Worm (Caenorhabditis elegans) whole organism, mixed stage, embryonic: ENCODE data around the gene M195.2.

Experiments used
- blmp-1 ChIP-seq: fragments of 150-350 bp; optimal IDR thresholded peaks from 2 replicates; lab custom pipeline; 2014; ENCODE audit warnings: missing biosample characterization, missing genetic modification characterization
- ceh-39 ChIP-seq: fragments of 150-350 bp; optimal IDR thresholded peaks from 2 replicates; lab custom pipeline; 2014; ENCODE audit warnings: missing biosample characterization, missing genetic modification characterization
- ceh-43 ChIP-seq: fragments of 200-800 bp; sonication (Bioruptor generic); optimal IDR thresholded peaks from 2 replicates; lab custom pipeline; 2018; ENCODE audit warnings: mild to moderate bottlenecking, missing genetic modification characterization, moderate library complexity, missing compliant biosample characterization
- ceh-83 ChIP-seq: fragments of 200-800 bp; sonication (Bioruptor generic); optimal IDR thresholded peaks from 2 replicates; lab custom pipeline; 2018; ENCODE audit warnings: mild to moderate bottlenecking, missing genetic modification characterization, missing compliant biosample characterization
- ces-1 ChIP-seq: fragments of 150-350 bp; optimal IDR thresholded peaks from 2 replicates; lab custom pipeline; 2014; ENCODE audit warnings: missing biosample characterization, missing genetic modification reagents, missing genetic modification characterization
- cnd-1 ChIP-seq: fragments of 200-800 bp; sonication (Bioruptor generic); optimal IDR thresholded peaks from 2 replicates; lab custom pipeline; 2018; ENCODE audit warnings: mild to moderate bottlenecking, missing genetic modification characterization, missing compliant biosample characterization
- drap-1 ChIP-seq: fragments of 200-800 bp; sonication (Bioruptor generic); optimal IDR thresholded peaks from 3 replicates; lab custom pipeline; 2018; ENCODE audit warnings: mild to moderate bottlenecking, missing genetic modification characterization, missing compliant biosample characterization
- elt-1 ChIP-seq: sonication (generic microtip); optimal IDR thresholded peaks from 2 replicates; lab custom pipeline; 2017; ENCODE audit warnings: missing genetic modification characterization, mild to moderate bottlenecking, missing compliant biosample characterization, antibody characterized with exemption, moderate library complexity, borderline replicate concordance; ENCODE audit not compliant: insufficient read depth
- flh-1 ChIP-seq: fragments of 200-800 bp; sonication (Bioruptor generic); optimal IDR thresholded peaks from 2 replicates; lab custom pipeline; 2018; ENCODE audit warnings: mild to moderate bottlenecking, missing genetic modification characterization, moderate library complexity, missing compliant biosample characterization
- ham-2 ChIP-seq: fragments of 200-800 bp; sonication (Bioruptor generic); optimal IDR thresholded peaks from 2 replicates; lab custom pipeline; 2018; ENCODE audit warnings: mild to moderate bottlenecking, missing genetic modification characterization, missing compliant biosample characterization
- hlh-1 ChIP-seq: fragments of 150-350 bp; optimal IDR thresholded peaks from 2 replicates; lab custom pipeline; 2014; ENCODE audit warnings: missing biosample characterization, missing genetic modification reagents, missing genetic modification characterization
- lin-13 ChIP-seq: fragments of 150-350 bp; optimal IDR thresholded peaks from 2 replicates; lab custom pipeline; 2014; ENCODE audit warnings: missing biosample characterization, missing genetic modification characterization
- lin-32 ChIP-seq: fragments of 200-800 bp; sonication (Bioruptor generic); optimal IDR thresholded peaks from 2 replicates; lab custom pipeline; 2018; ENCODE audit warnings: mild to moderate bottlenecking, missing genetic modification characterization, missing compliant biosample characterization
- lsy-2 ChIP-seq: fragments of 150-350 bp; optimal IDR thresholded peaks from 2 replicates; lab custom pipeline; 2014; ENCODE audit warnings: missing biosample characterization, missing genetic modification characterization
- mab-5 ChIP-seq: fragments of 150-350 bp; optimal IDR thresholded peaks from 2 replicates; lab custom pipeline; 2014; ENCODE audit warnings: missing biosample characterization, missing genetic modification characterization
- mep-1 ChIP-seq: fragments of 150-350 bp; optimal IDR thresholded peaks from 2 replicates; lab custom pipeline; 2017; ENCODE audit warnings: missing biosample characterization, missing genetic modification reagents, missing genetic modification characterization, inconsistent platforms
- mls-2 ChIP-seq: sonication (generic microtip); optimal IDR thresholded peaks from 2 replicates; lab custom pipeline; 2016; ENCODE audit warnings: mild to moderate bottlenecking, missing genetic modification characterization, moderate library complexity, missing compliant biosample characterization
- nhr-28 ChIP-seq: fragments of 150-350 bp; optimal IDR thresholded peaks from 2 replicates; lab custom pipeline; 2014; ENCODE audit warnings: missing biosample characterization, missing genetic modification characterization
- nhr-76 ChIP-seq: sonication (generic microtip); optimal IDR thresholded peaks from 2 replicates; lab custom pipeline; 2017; ENCODE audit warnings: missing biosample characterization, missing genetic modification characterization
- pha-4 ChIP-seq: fragments of 150-350 bp; optimal IDR thresholded peaks from 2 replicates; lab custom pipeline; 2018; ENCODE audit warnings: missing biosample characterization, missing genetic modification reagents, missing genetic modification characterization
- snpc-4 ChIP-seq: fragments of 150-350 bp; optimal IDR thresholded peaks from 2 replicates; lab custom pipeline; 2014; ENCODE audit warnings: missing biosample characterization, missing genetic modification characterization
- sptf-1 ChIP-seq: sonication (generic microtip); optimal IDR thresholded peaks from 2 replicates; lab custom pipeline; 2017; ENCODE audit warnings: mild to moderate bottlenecking, missing genetic modification characterization, moderate library complexity, missing compliant biosample characterization
- tbx-8 ChIP-seq: fragments of 200-800 bp; sonication (Bioruptor generic); optimal IDR thresholded peaks from 2 replicates; lab custom pipeline; 2018; ENCODE audit warnings: mild to moderate bottlenecking, missing genetic modification characterization, moderate library complexity, missing compliant biosample characterization
- unc-120 ChIP-seq: sonication (generic microtip); optimal IDR thresholded peaks from 2 replicates; lab custom pipeline; 2017; ENCODE audit warnings: missing genetic modification characterization, missing compliant biosample characterization; ENCODE audit not compliant: poor library complexity, severe bottlenecking
- unc-39 ChIP-seq: fragments of 150-350 bp; optimal IDR thresholded peaks from 2 replicates; lab custom pipeline; 2014; ENCODE audit warnings: missing biosample characterization, missing genetic modification characterization
- unc-62 ChIP-seq: fragments of 150-350 bp; optimal IDR thresholded peaks from 2 replicates; lab custom pipeline; 2014; ENCODE audit warnings: missing biosample characterization, missing genetic modification reagents, missing genetic modification characterization
- zip-8 ChIP-seq: fragments of 150-350 bp; optimal IDR thresholded peaks from 2 replicates; lab custom pipeline; 2014; ENCODE audit warnings: missing biosample characterization, missing genetic modification characterization
- ztf-11 ChIP-seq: fragments of 150-350 bp; optimal IDR thresholded peaks from 2 replicates; lab custom pipeline; 2014; ENCODE audit warnings: missing biosample characterization, missing genetic modification characterization

The M195.2 gene

ce11 chrII:8353288-8353687 is 7.3 kb upstream of the M195.2 start:
- TF ChIP-seq ces-1 (GFP tag; lab: Kevin White, UChicago) (peak; percentile 78), tbx-8 (GFP tag; lab: Kevin White, UChicago) (no peak), hlh-1 (tag; lab: Kevin White, UChicago) (no peak)
- TF ChIP-seq, all 35 proteins: peak for 1

ce11 chrII:8354233-8354750 is 6.3 kb upstream of the M195.2 start, which contains the start of gene C26D10.6:
TSS of gene C26D10.6 (minus strand) at chrII:8354700.
- TF ChIP-seq lin-32 (GFP tag; lab: Kevin White, UChicago) (no peak), cnd-1 (no peak), ces-1 (GFP tag; lab: Kevin White, UChicago) (peak; percentile 80)

ce11 chrII:8358466-8358865 is 2.1 kb upstream of the M195.2 start:
- TF ChIP-seq mep-1 (tag; lab: Kevin White, UChicago) (no peak), cnd-1 (no peak), nhr-28 (tag; lab: Kevin White, UChicago) (no peak), pha-4 (no peak), nhr-76 (tag; lab: Kevin White, UChicago) (no peak), mls-2 (tag; lab: Kevin White, UChicago) (no peak), blmp-1 (tag; lab: Kevin White, UChicago) (no peak), ham-2 (GFP tag; lab: Kevin White, UChicago) (no peak), unc-120 (no peak), ceh-43 (GFP tag; lab: Kevin White, UChicago) (no peak), ceh-83 (GFP tag; lab: Kevin White, UChicago) (no peak), unc-62 (GFP tag; lab: Kevin White, UChicago) (no peak), ztf-11 (no peak)

ce11 chrII:8359350-8359749 is 1.2 kb upstream of the M195.2 start, which contains the start of gene col-77:
TSS of gene col-77 (minus strand) at chrII:8359381.
- TF ChIP-seq unc-39 (no peak), flh-1 (GFP tag; lab: Kevin White, UChicago) (no peak), drap-1 (GFP tag; lab: Kevin White, UChicago) (no peak), zip-8 (tag; lab: Kevin White, UChicago) (no peak), cnd-1 (no peak), lin-32 (GFP tag; lab: Kevin White, UChicago) (no peak), mab-5 (tag; lab: Kevin White, UChicago) (no peak), lsy-2 (tag; lab: Kevin White, UChicago) (no peak), mep-1 (tag; lab: Kevin White, UChicago) (no peak), lin-13 (no peak)

- TF ChIP-seq nhr-76 (tag; lab: Kevin White, UChicago) (no peak), cnd-1 (no peak), elt-1 (tag; lab: Kevin White, UChicago) (no peak), sptf-1 (tag; lab: Kevin White, UChicago) (no peak), hlh-1 (tag; lab: Kevin White, UChicago) (no peak), ceh-39 (no peak), snpc-4 (tag; lab: Kevin White, UChicago) (no peak), ham-2 (GFP tag; lab: Kevin White, UChicago) (no peak), mls-2 (tag; lab: Kevin White, UChicago) (no peak), mep-1 (tag; lab: Kevin White, UChicago) (no peak), ceh-43 (GFP tag; lab: Kevin White, UChicago) (no peak), blmp-1 (tag; lab: Kevin White, UChicago) (no peak), tbx-8 (GFP tag; lab: Kevin White, UChicago) (no peak), lin-13 (no peak), lin-32 (GFP tag; lab: Kevin White, UChicago) (no peak)
- TF ChIP-seq, all 35 proteins: peak for 0
Observed at ce11 chrII:8369059-8369458, 8.5 kb downstream of the M195.2 start, which contains the start of gene amt-3. TSS of gene amt-3 (minus strand) at chrII:8369159.

- TF ChIP-seq blmp-1 (tag; lab: Kevin White, UChicago) (no peak), ces-1 (GFP tag; lab: Kevin White, UChicago) (peak; percentile 38)
Observed at ce11 chrII:8370194-8370593, 9.6 kb downstream of the M195.2 start.
